Worm (Caenorhabditis elegans): Measurements from ENCODE around the gene F57G9.7.

Gene F57G9.7

ce11 chrII:12346289-12346989 lies 51.1 kb downstream of the F57G9.7 start:
- TF ChIP-seq ztf-29 (GFP tag; IDR thresholded peaks at IDR 0.05) (no peak), flt-1 (GFP tag; IDR thresholded peaks at IDR 0.05) (no peak), ztf-23 (GFP tag; IDR thresholded peaks at IDR 0.05) (no peak), T22C8.4 (GFP tag; IDR thresholded peaks at IDR 0.05) (no peak), ref-1 (GFP tag; conservative IDR thresholded peaks at IDR 0.05) (no peak)

DNA sequence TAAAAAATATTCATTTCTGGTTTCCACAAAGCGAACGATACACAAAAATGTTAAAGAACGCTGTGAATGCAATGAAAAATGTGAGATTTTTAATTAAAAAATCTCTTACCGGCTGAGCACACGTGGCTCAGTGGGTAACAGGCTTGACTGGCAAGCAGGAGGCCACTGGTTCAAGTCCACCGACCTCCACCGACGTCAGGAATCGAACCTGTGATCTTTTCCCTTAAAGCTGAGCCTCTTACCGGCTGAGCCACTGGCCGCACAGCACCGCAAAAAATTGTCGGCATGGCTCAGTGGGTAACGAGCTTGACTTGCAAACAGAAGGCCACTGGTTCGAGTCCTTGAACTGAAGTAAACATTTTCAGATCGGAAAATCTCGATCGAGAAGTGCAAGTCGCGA lies 52.8 kb downstream of the F57G9.7 start, which contains the start of gene C44C11.6:
C44C11.6 (plus strand) TSS at position 23 of the 400 bp plus-strand sequence.
- TF ChIP-seq tab-1 (GFP tag; IDR thresholded peaks at IDR 0.05) (peak; percentile 70), ztf-23 (GFP tag; IDR thresholded peaks at IDR 0.05) (0 out of 2 replicates have a peak, but pooled peaks have one; percentile 39), T22C8.4 (GFP tag; IDR thresholded peaks at IDR 0.05) (no peak)

Data from whole organism, midembryonic.